Worm (Caenorhabditis elegans): ENCODE results near the gene B0304.4.

B0304.4 gene

DNA sequence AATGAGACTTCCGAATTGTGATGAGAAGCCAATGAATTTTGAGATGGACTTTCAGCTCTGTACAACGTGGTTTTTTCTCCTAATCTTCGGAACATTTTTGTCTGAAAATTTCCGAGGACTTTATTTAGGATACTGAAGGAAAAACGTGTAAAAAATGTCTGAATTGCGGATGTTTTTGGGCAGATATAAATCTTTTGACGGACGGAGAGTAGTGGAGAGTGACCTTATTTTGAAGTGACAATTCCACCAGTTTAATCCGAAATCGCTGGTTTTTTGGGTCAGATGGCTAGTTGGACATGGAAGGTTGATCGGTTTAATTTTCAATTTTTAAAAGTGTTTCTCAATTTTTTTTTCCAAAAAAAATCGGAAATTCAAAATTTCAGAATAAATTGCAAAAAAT is 33.7 kb downstream of the B0304.4 start, which contains the start of gene T05C1.3:
T05C1.3 (minus strand) TSS at position 101 of the 400 bp plus-strand sequence.
- TF ChIP-seq lin-1 (GFP tag; IDR thresholded peaks at IDR 0.05): no peak
- TF ChIP-seq nhr-6 (tag; optimal IDR thresholded peaks at IDR 0.05): no peak
- TF ChIP-seq lin-29 (GFP tag; IDR thresholded peaks at IDR 0.05): no peak
- TF ChIP-seq dve-1 (tag; optimal IDR thresholded peaks at IDR 0.05; ENCODE audit: insufficient read depth): no peak
- TF ChIP-seq Y5F2A.4 (GFP tag; optimal IDR thresholded peaks at IDR 0.05): no peak
- no peak for TF ChIP-seq snpc-1.2 (GFP tag; IDR thresholded peaks at IDR 0.05)
- TF ChIP-seq tra-1 (GFP tag; IDR thresholded peaks at IDR 0.05): no peak
- TF ChIP-seq skn-1 (tag; optimal IDR thresholded peaks at IDR 0.05): no peak
- TF ChIP-seq Y105C5A.15 (GFP tag; IDR thresholded peaks at IDR 0.05): no peak
- TF ChIP-seq zfp-3 (GFP tag; conservative IDR thresholded peaks at IDR 0.05): no peak
- TF ChIP-seq R02D3.7 (tag; optimal IDR thresholded peaks at IDR 0.05): no peak
- TF ChIP-seq cey-2 (tag; optimal IDR thresholded peaks at IDR 0.05; ENCODE audit: borderline replicate concordance, insufficient read depth): no peak
- no peak for TF ChIP-seq D1046.2 (GFP tag; IDR thresholded peaks at IDR 0.05)
- no peak for TF ChIP-seq gei-8 (GFP tag; optimal IDR thresholded peaks at IDR 0.05)
- no peak for TF ChIP-seq T20F7.1 (GFP tag; optimal IDR thresholded peaks at IDR 0.05)
- no peak for TF ChIP-seq nhr-42 (GFP tag; IDR thresholded peaks at IDR 0.05)
- no peak for TF ChIP-seq nhr-25 (tag; optimal IDR thresholded peaks at IDR 0.05; ENCODE audit: borderline replicate concordance, insufficient read depth)
- no peak for TF ChIP-seq lin-39 (tag; optimal IDR thresholded peaks at IDR 0.05)
- TF ChIP-seq nhr-11 (tag; optimal IDR thresholded peaks at IDR 0.05): no peak
- no peak for TF ChIP-seq nhr-10 (tag; optimal IDR thresholded peaks at IDR 0.05)

DNA sequence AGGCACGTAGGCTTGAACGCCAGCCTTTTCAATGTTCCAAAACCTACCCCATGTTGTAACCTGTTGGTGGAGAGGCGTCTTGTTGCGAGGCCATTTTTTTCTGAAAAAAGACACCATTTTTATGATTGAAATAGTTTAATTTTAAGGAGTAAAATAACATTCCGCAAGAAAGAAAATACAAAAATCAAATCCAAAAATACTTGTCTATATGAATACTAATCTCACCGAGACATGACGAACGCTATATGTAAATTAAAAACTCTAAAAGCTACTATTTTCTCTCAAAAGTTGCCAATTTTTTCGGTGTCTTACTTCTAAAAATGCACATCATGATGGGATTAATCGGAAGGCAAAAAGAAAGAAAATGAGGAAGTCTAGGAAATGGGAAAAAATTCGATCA is 41.0 kb downstream of the B0304.4 start, which contains the start of gene T05C1.2:
T05C1.2 (minus strand) TSS at position 101 of the 400 bp plus-strand sequence.
- peak in 1 of 2 experiments; percentile 37 for TF ChIP-seq unc-62 (GFP tag; optimal IDR thresholded peaks at IDR 0.05 in 1 of 2)
- TF ChIP-seq unc-62 (tag; optimal IDR thresholded peaks at IDR 0.05): no peak
- TF ChIP-seq egl-43 (GFP tag; IDR thresholded peaks at IDR 0.05): no peak

DNA sequence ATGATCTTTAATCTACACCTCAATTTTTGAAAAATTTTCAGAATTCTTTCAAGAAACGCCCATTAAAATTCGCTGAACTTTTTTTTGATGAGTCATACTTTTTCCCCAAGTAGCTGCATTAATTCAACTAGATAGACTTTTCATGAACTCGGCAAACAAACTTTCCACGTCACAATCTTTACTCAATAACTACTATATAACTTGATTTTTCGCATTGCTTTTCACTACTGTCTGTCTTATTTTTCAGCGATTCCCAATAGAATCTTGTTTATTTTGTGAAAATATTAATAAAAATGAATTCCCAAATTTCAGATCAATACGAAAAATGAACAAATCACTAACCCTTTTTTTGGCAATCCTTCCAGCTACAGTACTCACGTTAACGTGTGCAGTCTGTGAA is 44.7 kb downstream of the B0304.4 start, which contains the start of gene T05C1.1:
T05C1.1 (plus strand) TSS at position 301 of the 400 bp plus-strand sequence.
- no peak for TF ChIP-seq lin-15B (tag; optimal IDR thresholded peaks at IDR 0.05)
- no peak for TF ChIP-seq mxl-2 (GFP tag; conservative IDR thresholded peaks at IDR 0.05)
- TF ChIP-seq egl-27 (tag; optimal IDR thresholded peaks at IDR 0.05): no peak
- no peak for TF ChIP-seq unc-62 (GFP tag; optimal IDR thresholded peaks at IDR 0.05 in 1 of 2)
- no peak for TF ChIP-seq unc-62 (tag; optimal IDR thresholded peaks at IDR 0.05)
- TF ChIP-seq mxl-3 (GFP tag; optimal IDR thresholded peaks at IDR 0.05): no peak
- no peak for TF ChIP-seq rbr-2 (tag; optimal IDR thresholded peaks at IDR 0.05)
- TF ChIP-seq madf-5 (GFP tag; IDR thresholded peaks at IDR 0.05): no peak
- no peak for TF ChIP-seq daf-16 (GFP tag; optimal IDR thresholded peaks at IDR 0.05)
- no peak for TF ChIP-seq daf-16 (tag; optimal IDR thresholded peaks at IDR 0.05)
- TF ChIP-seq unc-39 (tag; optimal IDR thresholded peaks at IDR 0.05): no peak
- TF ChIP-seq zfp-2 (tag; optimal IDR thresholded peaks at IDR 0.05): no peak
- TF ChIP-seq unc-130 (GFP tag; optimal IDR thresholded peaks at IDR 0.05): no peak
- no peak for TF ChIP-seq Y5F2A.4 (GFP tag; optimal IDR thresholded peaks at IDR 0.05)

DNA sequence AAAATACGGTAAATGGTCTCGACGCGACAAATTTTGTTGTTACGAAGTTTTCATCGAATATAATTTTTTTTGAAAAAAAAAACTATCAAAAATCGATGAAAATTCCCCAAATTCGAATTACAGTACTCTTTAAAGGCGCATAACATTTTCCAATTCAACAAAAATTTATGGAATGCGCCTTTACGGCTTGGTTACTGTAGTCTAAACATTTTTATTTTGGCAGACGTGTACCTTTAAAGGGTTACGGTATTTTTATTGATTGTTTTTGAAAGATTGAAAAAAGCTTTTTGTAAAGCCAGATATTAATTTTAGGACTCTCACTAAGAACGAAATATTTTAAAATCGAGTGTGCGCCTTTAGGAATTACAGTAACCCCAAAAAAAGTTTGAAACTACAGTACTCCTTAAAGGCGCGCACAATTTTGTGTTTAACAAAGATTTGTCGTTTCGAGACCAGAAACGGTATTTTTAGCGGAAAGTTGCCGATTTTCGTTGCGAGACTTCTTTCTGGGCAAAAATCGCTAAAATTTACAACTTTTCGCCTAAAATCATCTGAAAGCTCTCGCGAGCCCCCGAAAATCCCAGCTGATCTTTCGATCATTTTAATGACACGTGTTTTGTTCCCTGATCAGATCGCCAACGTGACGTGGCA is 48.9 kb downstream of the B0304.4 start:
- TF ChIP-seq tag-97 (GFP tag; IDR thresholded peaks at IDR 0.05): no peak

Data from whole organism, L4 larva.